Worm (Caenorhabditis elegans) whole organism, early embryonic: ENCODE data around the gene F43G6.17.

Experiments
- ama-1 ChIP-seq: fragments of 150-350 bp; optimal IDR thresholded peaks from 2 replicates; lab custom pipeline; 2014
- ceh-13 ChIP-seq: fragments of 200-800 bp; sonication (Bioruptor generic); optimal IDR thresholded peaks from 2 replicates; lab custom pipeline; 2018; ENCODE audit warnings: mild to moderate bottlenecking, missing genetic modification characterization, missing compliant biosample characterization
- flt-1 ChIP-seq: fragments of 200-800 bp; sonication (Bioruptor generic); IDR thresholded peaks from 2 replicates; pipeline ENCODE4 v1.3.6; 2022; ENCODE audit warnings: missing genetic modification characterization, missing compliant biosample characterization
- hmbx-1 ChIP-seq: sonication (generic microtip); optimal IDR thresholded peaks from 2 replicates; lab custom pipeline; 2016; ENCODE audit warnings: mild to moderate bottlenecking, missing genetic modification characterization, missing compliant biosample characterization
- hmg-4 ChIP-seq: fragments of 200-800 bp; sonication (Bioruptor generic); optimal IDR thresholded peaks from 2 replicates; lab custom pipeline; 2018; ENCODE audit warnings: mild to moderate bottlenecking, missing genetic modification characterization, missing compliant biosample characterization
- hnd-1 ChIP-seq: sonication (generic microtip); optimal IDR thresholded peaks from 2 replicates; lab custom pipeline; 2016; ENCODE audit warnings: missing genetic modification characterization, missing compliant biosample characterization

DNA sequence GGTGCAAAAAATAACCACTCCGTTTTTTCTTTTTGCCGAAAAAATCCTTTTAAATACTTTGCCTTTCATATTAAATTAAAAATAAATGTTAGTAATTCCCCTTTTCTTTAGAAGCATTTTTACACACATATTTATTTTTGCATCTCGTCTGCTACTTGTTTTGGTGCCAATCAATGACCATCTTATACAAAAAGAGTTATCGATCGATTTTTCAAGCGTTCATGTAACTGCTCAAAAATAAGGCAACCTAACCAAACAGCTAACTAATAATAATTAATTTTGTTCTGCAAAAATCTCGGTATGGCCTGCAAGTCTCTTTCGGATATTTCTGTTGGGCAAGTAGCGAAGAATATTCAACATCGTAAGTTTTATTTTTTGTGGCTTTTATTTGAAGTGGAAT, 36.1 kb upstream of the F43G6.17 start, which contains the start of gene F44E5.2:
- TF ChIP-seq flt-1 (GFP tag; lab: Robert Waterston, UW) (no peak), ceh-13 (GFP tag; lab: Kevin White, UChicago) (no peak), hmg-4 (GFP tag; lab: Kevin White, UChicago) (no peak), ama-1 (no peak), hnd-1 (tag; lab: Kevin White, UChicago) (no peak), hmbx-1 (no peak)
